Fruit fly (Drosophila melanogaster) whole organism, pupa: ENCODE measurements around the gene trol.

ENCODE experiments used
- CG10348 ChIP-seq: fragments of 200-800 bp; sonication (Bioruptor generic); IDR thresholded peaks from 2 replicates; pipeline ENCODE4 v1.3.6; 2022; ENCODE audit warnings: missing biosample characterization, missing genetic modification characterization
- CG13204 ChIP-seq: fragments of 200-800 bp; sonication (Bioruptor generic); optimal IDR thresholded peaks from 2 replicates; lab custom pipeline; 2018; ENCODE audit warnings: missing biosample characterization, mild to moderate bottlenecking, missing genetic modification characterization, moderate library complexity
- CG14655 ChIP-seq: fragments of 200-800 bp; sonication (Bioruptor generic); optimal IDR thresholded peaks from 3 replicates; lab custom pipeline; 2017; ENCODE audit warnings: mild to moderate bottlenecking, missing biosample characterization, missing genetic modification reagents, missing genetic modification characterization
- CG15710 ChIP-seq: fragments of 200-800 bp; sonication (Bioruptor generic); optimal IDR thresholded peaks from 2 replicates; lab custom pipeline; 2018; ENCODE audit warnings: missing biosample characterization, mild to moderate bottlenecking, missing genetic modification characterization, moderate library complexity
- CG32121 ChIP-seq: fragments of 200-800 bp; sonication (Bioruptor generic); IDR thresholded peaks from 2 replicates; pipeline ENCODE4 v1.3.6; 2022; ENCODE audit warnings: missing biosample characterization, missing genetic modification characterization
- CG4496 ChIP-seq: fragments of 200-800 bp; sonication (Bioruptor generic); IDR thresholded peaks from 3 replicates; pipeline ENCODE4 v1.3.6; 2022; ENCODE audit warnings: missing biosample characterization, missing genetic modification characterization
- CG9948 ChIP-seq: fragments of 200-800 bp; sonication (Bioruptor generic); optimal IDR thresholded peaks from 2 replicates; lab custom pipeline; 2018; ENCODE audit warnings: missing biosample characterization, mild to moderate bottlenecking, missing genetic modification characterization, moderate library complexity
- D1 ChIP-seq: fragments of 200-800 bp; sonication (Bioruptor generic); optimal IDR thresholded peaks from 2 replicates; lab custom pipeline; 2018; ENCODE audit warnings: missing biosample characterization, mild to moderate bottlenecking, missing genetic modification characterization, moderate library complexity
- Pif1A ChIP-seq: fragments of 200-800 bp; sonication (Bioruptor generic); optimal IDR thresholded peaks from 3 replicates; lab custom pipeline; 2016; ENCODE audit warnings: missing biosample characterization, missing genetic modification characterization
- Pif1B ChIP-seq: fragments of 200-800 bp; sonication (Bioruptor generic); optimal IDR thresholded peaks from 3 replicates; lab custom pipeline; 2016; ENCODE audit warnings: missing biosample characterization, missing genetic modification characterization
- Snoo ChIP-seq: fragments of 200-800 bp; sonication (Bioruptor generic); optimal IDR thresholded peaks from 3 replicates; lab custom pipeline; 2017; ENCODE audit warnings: missing biosample characterization, mild to moderate bottlenecking, missing genetic modification characterization, inconsistent platforms
- gl ChIP-seq: fragments of 200-800 bp; sonication (Bioruptor generic); optimal IDR thresholded peaks from 2 replicates; lab custom pipeline; 2018; ENCODE audit warnings: missing biosample characterization, mild to moderate bottlenecking, missing genetic modification characterization

DNA sequence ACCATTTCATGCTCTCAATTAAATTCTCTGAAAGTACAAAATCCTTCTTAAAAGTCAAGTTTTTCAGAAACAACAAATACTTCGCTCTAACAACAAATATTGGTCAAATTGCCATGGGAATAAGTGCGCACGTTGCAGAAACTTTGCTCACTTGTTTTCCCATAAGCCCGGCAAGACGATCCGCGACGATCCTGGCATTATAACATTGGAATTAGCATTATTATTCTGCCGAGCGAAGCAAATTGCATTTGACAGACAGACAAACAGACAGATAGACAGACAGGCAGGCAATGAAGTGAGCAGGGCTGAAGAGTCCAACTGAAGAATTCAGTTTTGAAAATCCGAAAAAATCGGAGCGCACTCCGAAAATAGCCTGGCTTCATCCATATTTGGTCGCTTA lies 29.0 kb downstream of the trol start:
- no peak for TF ChIP-seq CG14655 (GFP tag; lab: Kevin White, UChicago)
- TF ChIP-seq CG9948, result no peak
- no peak for TF ChIP-seq gl (tag; lab: Kevin White, UChicago)
- no peak for TF ChIP-seq CG32121 (GFP tag; lab: Robert Waterston, UW)
- no peak for TF ChIP-seq CG15710 (tag; lab: Kevin White, UChicago)
- TF ChIP-seq Snoo, result no peak
- no peak for TF ChIP-seq D1 (tag; lab: Kevin White, UChicago)
- no peak for TF ChIP-seq Pif1A
- TF ChIP-seq CG4496 (GFP tag; lab: Robert Waterston, UW), result no peak
- no peak for TF ChIP-seq Pif1B (GFP tag; lab: Kevin White, UChicago)
- TF ChIP-seq CG13204, result no peak
- TF ChIP-seq CG10348, result no peak
